Worm (Caenorhabditis elegans): ENCODE results near the gene srh-252.

Gene srh-252

ce11 chrV:17241278-17241661 lies 18.1 kb upstream of the srh-252 start:
- no peak for TF ChIP-seq M03D4.4 (tag; optimal IDR thresholded peaks at IDR 0.05)
- no peak for TF ChIP-seq elt-1 (tag; optimal IDR thresholded peaks at IDR 0.05; ENCODE audit: borderline replicate concordance, insufficient read depth)
- TF ChIP-seq elt-3 (tag; optimal IDR thresholded peaks at IDR 0.05), result no peak
- TF ChIP-seq sem-2 (GFP tag; optimal IDR thresholded peaks at IDR 0.05), result no peak
- no peak for TF ChIP-seq pha-4 (tag; optimal IDR thresholded peaks at IDR 0.05)

- TF ChIP-seq ces-1 (GFP tag; optimal IDR thresholded peaks at IDR 0.05), result no peak
- no peak for TF ChIP-seq tbx-8 (GFP tag; optimal IDR thresholded peaks at IDR 0.05)
- TF ChIP-seq pha-4 (tag; optimal IDR thresholded peaks at IDR 0.05), result no peak
- no peak for TF ChIP-seq lin-13 (tag; optimal IDR thresholded peaks at IDR 0.05)
- TF ChIP-seq cnd-1 (tag; optimal IDR thresholded peaks at IDR 0.05), result no peak
- no peak for TF ChIP-seq elt-3 (tag; optimal IDR thresholded peaks at IDR 0.05)
- TF ChIP-seq ham-2 (GFP tag; optimal IDR thresholded peaks at IDR 0.05), result no peak
- no peak for TF ChIP-seq ztf-11 (tag; optimal IDR thresholded peaks at IDR 0.05)
- no peak for TF ChIP-seq ceh-83 (GFP tag; optimal IDR thresholded peaks at IDR 0.05)
- TF ChIP-seq mls-2 (tag; optimal IDR thresholded peaks at IDR 0.05), result no peak
- no peak for TF ChIP-seq nhr-76 (tag; optimal IDR thresholded peaks at IDR 0.05)
- TF ChIP-seq sptf-1 (tag; optimal IDR thresholded peaks at IDR 0.05), result no peak
- TF ChIP-seq zip-8 (tag; optimal IDR thresholded peaks at IDR 0.05), result no peak
- TF ChIP-seq lin-32 (GFP tag; optimal IDR thresholded peaks at IDR 0.05), result no peak
- TF ChIP-seq mep-1 (tag; optimal IDR thresholded peaks at IDR 0.05), result no peak
- no peak for TF ChIP-seq lsy-2 (tag; optimal IDR thresholded peaks at IDR 0.05)
- TF ChIP-seq snpc-4 (tag; optimal IDR thresholded peaks at IDR 0.05), result no peak
Measured at ce11 chrV:17240579-17241277, 17.5 kb upstream of the srh-252 start.

ce11 chrV:17238799-17239198 lies 15.6 kb upstream of the srh-252 start, which contains the start of gene T19C9.8:
TSS of gene T19C9.8 (plus strand) at chrV:17239097.
- TF ChIP-seq elt-3 (tag; optimal IDR thresholded peaks at IDR 0.05) (no peak), flh-1 (GFP tag; optimal IDR thresholded peaks at IDR 0.05) (no peak), ceh-43 (GFP tag; optimal IDR thresholded peaks at IDR 0.05) (no peak), ces-1 (GFP tag; optimal IDR thresholded peaks at IDR 0.05) (no peak), mls-2 (tag; optimal IDR thresholded peaks at IDR 0.05) (no peak), mab-5 (tag; optimal IDR thresholded peaks at IDR 0.05) (no peak), hlh-1 (tag; optimal IDR thresholded peaks at IDR 0.05) (no peak)

ce11 chrV:17236345-17236744 lies 13.1 kb upstream of the srh-252 start, which contains the start of gene T19C9.10:
TSS of gene T19C9.10 (plus strand) at chrV:17236592.
- TF ChIP-seq M03D4.4 (tag; optimal IDR thresholded peaks at IDR 0.05) (no peak), elt-1 (tag; optimal IDR thresholded peaks at IDR 0.05; ENCODE audit: borderline replicate concordance, insufficient read depth) (peak; percentile 61)

ce11 chrV:17232403-17232802 lies 9.2 kb upstream of the srh-252 start:
- TF ChIP-seq sptf-1 (tag; optimal IDR thresholded peaks at IDR 0.05), result no peak
- TF ChIP-seq ceh-43 (GFP tag; optimal IDR thresholded peaks at IDR 0.05), result no peak
- TF ChIP-seq cnd-1 (tag; optimal IDR thresholded peaks at IDR 0.05), result no peak
- TF ChIP-seq unc-62 (GFP tag; optimal IDR thresholded peaks at IDR 0.05), result no peak
- no peak for TF ChIP-seq mep-1 (tag; optimal IDR thresholded peaks at IDR 0.05)
- TF ChIP-seq nhr-28 (tag; optimal IDR thresholded peaks at IDR 0.05), result no peak
- no peak for TF ChIP-seq ces-1 (GFP tag; optimal IDR thresholded peaks at IDR 0.05)
- no peak for TF ChIP-seq nhr-237 (tag; optimal IDR thresholded peaks at IDR 0.05)
- no peak for TF ChIP-seq tbx-8 (GFP tag; optimal IDR thresholded peaks at IDR 0.05)
- TF ChIP-seq elt-3 (tag; optimal IDR thresholded peaks at IDR 0.05), result no peak
- TF ChIP-seq nhr-2 (tag; optimal IDR thresholded peaks at IDR 0.05), result no peak
- no peak for TF ChIP-seq lsy-2 (tag; optimal IDR thresholded peaks at IDR 0.05)
- no peak for TF ChIP-seq hlh-1 (tag; optimal IDR thresholded peaks at IDR 0.05)
- no peak for TF ChIP-seq snpc-4 (tag; optimal IDR thresholded peaks at IDR 0.05)
- no peak for TF ChIP-seq sem-2 (GFP tag; optimal IDR thresholded peaks at IDR 0.05)
- no peak for TF ChIP-seq unc-120 (tag; optimal IDR thresholded peaks at IDR 0.05; ENCODE audit: poor library complexity, severe bottlenecking)

- TF ChIP-seq unc-39 (tag; optimal IDR thresholded peaks at IDR 0.05) (no peak), nhr-2 (tag; optimal IDR thresholded peaks at IDR 0.05) (no peak), sem-2 (GFP tag; optimal IDR thresholded peaks at IDR 0.05) (no peak), nhr-237 (tag; optimal IDR thresholded peaks at IDR 0.05) (no peak), zip-8 (tag; optimal IDR thresholded peaks at IDR 0.05) (no peak), lsy-2 (tag; optimal IDR thresholded peaks at IDR 0.05) (no peak), lin-32 (GFP tag; optimal IDR thresholded peaks at IDR 0.05) (no peak), snpc-4 (tag; optimal IDR thresholded peaks at IDR 0.05) (no peak), mep-1 (tag; optimal IDR thresholded peaks at IDR 0.05) (no peak), nhr-76 (tag; optimal IDR thresholded peaks at IDR 0.05) (no peak), M03D4.4 (tag; optimal IDR thresholded peaks at IDR 0.05) (no peak), elt-1 (tag; optimal IDR thresholded peaks at IDR 0.05; ENCODE audit: borderline replicate concordance, insufficient read depth) (no peak), ceh-83 (GFP tag; optimal IDR thresholded peaks at IDR 0.05) (no peak), pha-4 (tag; optimal IDR thresholded peaks at IDR 0.05) (no peak), drap-1 (GFP tag; optimal IDR thresholded peaks at IDR 0.05) (no peak), sptf-1 (tag; optimal IDR thresholded peaks at IDR 0.05) (no peak), lin-13 (tag; optimal IDR thresholded peaks at IDR 0.05) (no peak)
Measured at ce11 chrV:17226119-17226518, 2.9 kb upstream of the srh-252 start, which contains the start of gene srh-112. TSS of gene srh-112 (minus strand) at chrV:17226219.
